Worm (Caenorhabditis elegans): ENCODE measurements around the gene T07H3.7.
"Not testable (repeated sequence)": the region's sequence is repeated elsewhere in the genome, so short reads cannot be mapped to it uniquely, and the experiment has no call there.

Gene T07H3.7

DNA sequence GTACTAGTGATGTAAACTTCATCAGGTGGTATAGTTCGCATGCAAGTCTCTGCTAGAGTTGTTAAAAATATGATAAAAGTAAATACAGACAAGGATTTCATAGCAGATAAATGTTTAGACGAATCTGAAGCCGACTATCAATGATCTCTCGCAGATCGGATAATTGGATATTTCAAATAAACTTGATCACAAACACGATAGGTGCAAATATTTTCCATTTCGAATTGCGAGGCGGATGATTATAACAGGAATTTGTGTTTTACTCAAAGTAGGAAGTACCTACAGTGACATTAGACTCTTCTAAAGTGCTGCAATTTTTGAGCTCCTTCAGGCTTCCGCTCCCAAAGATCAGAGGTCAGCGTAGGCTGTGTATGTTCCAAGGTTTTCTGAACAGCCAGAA lies at the start of gene T07H3.7:
T07H3.7 (minus strand) TSS at position 101 of the 400 bp plus-strand sequence.
- TF ChIP-seq aly-1 (tag; optimal IDR thresholded peaks at IDR 0.05), result no peak
- TF ChIP-seq ama-1 (optimal IDR thresholded peaks at IDR 0.05), result no peak
- TF ChIP-seq tra-4 (tag; optimal IDR thresholded peaks at IDR 0.05), result no peak
- TF ChIP-seq B0310.2 (tag; optimal IDR thresholded peaks at IDR 0.05), result no peak
- no peak for TF ChIP-seq sea-1 (GFP tag; conservative IDR thresholded peaks at IDR 0.05)
- no peak for TF ChIP-seq ets-7 (tag; optimal IDR thresholded peaks at IDR 0.05)
- TF ChIP-seq ceh-36 (tag; optimal IDR thresholded peaks at IDR 0.05), result no peak
- no peak for TF ChIP-seq pes-1 (GFP tag; IDR thresholded peaks at IDR 0.05)
- TF ChIP-seq hmg-4 (GFP tag; optimal IDR thresholded peaks at IDR 0.05), result no peak
- TF ChIP-seq flt-1 (GFP tag; IDR thresholded peaks at IDR 0.05), result no peak
- no peak for TF ChIP-seq tbx-11 (GFP tag; IDR thresholded peaks at IDR 0.05)
- TF ChIP-seq hmbx-1 (tag; optimal IDR thresholded peaks at IDR 0.05), result no peak
- no peak for TF ChIP-seq hnd-1 (tag; optimal IDR thresholded peaks at IDR 0.05)

DNA sequence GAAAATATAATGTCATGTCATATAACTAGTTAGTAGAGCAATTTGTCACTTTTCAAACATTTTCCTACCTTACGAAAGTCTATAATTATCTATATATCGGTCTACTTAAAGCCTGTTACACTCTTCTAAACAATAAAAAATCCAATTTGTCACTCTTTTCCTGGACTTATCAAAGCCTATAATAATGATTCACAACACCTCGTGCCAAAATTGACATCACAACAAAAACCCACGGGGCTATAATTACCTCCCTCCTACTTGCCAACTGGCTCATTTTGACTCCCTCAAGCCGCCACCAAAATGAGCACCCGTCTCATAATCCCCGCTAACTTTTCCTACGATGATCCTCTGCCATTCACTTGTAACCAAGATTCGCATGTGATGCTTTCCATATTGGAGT lies 46.6 kb upstream of the T07H3.7 start, which contains the start of gene srg-20:
srg-20 (plus strand) TSS at position 301 of the 400 bp plus-strand sequence.
- TF ChIP-seq aly-1 (tag; optimal IDR thresholded peaks at IDR 0.05); ets-7 (tag; optimal IDR thresholded peaks at IDR 0.05); tbx-37 (GFP tag; conservative IDR thresholded peaks at IDR 0.05): not testable (repeated sequence)

DNA sequence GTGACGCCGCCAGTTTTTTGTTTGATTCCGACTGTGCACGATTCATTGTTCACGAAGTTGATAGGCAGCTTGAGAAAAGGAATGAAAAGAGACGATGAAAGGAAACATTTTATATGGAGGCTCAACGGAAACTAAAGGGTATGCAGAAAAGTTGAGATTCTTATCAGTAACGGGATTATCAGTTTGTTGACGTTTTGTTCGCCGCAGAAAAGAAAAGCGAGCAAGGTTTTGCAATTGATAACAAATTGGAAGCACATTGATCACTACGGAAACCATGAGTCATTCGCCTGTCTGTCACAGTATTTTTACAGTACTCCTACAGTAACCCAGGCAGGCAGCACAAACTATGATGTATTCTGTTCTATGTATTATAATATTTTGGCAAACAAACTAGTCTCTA lies 46.2 kb upstream of the T07H3.7 start:
- TF ChIP-seq ceh-13 (GFP tag; optimal IDR thresholded peaks at IDR 0.05), result no peak
- no peak for TF ChIP-seq ceh-36 (tag; optimal IDR thresholded peaks at IDR 0.05)
- no peak for TF ChIP-seq tra-4 (tag; optimal IDR thresholded peaks at IDR 0.05)
- no peak for TF ChIP-seq pes-1 (GFP tag; IDR thresholded peaks at IDR 0.05)
- TF ChIP-seq F13C5.2 (tag; optimal IDR thresholded peaks at IDR 0.05), result no peak
- TF ChIP-seq hnd-1 (tag; optimal IDR thresholded peaks at IDR 0.05), result no peak
- TF ChIP-seq flt-1 (GFP tag; IDR thresholded peaks at IDR 0.05), result no peak
- TF ChIP-seq scrt-1 (GFP tag; IDR thresholded peaks at IDR 0.05), result no peak
- no peak for TF ChIP-seq aly-1 (tag; optimal IDR thresholded peaks at IDR 0.05)
- no peak for TF ChIP-seq hmbx-1 (tag; optimal IDR thresholded peaks at IDR 0.05)
- TF ChIP-seq ets-7 (tag; optimal IDR thresholded peaks at IDR 0.05), result no peak
- no peak for TF ChIP-seq B0310.2 (tag; optimal IDR thresholded peaks at IDR 0.05)
- no peak for TF ChIP-seq tbx-37 (GFP tag; conservative IDR thresholded peaks at IDR 0.05)
- TF ChIP-seq tbx-11 (GFP tag; IDR thresholded peaks at IDR 0.05), result no peak
- TF ChIP-seq sea-1 (GFP tag; conservative IDR thresholded peaks at IDR 0.05), result no peak
- TF ChIP-seq hmg-4 (GFP tag; optimal IDR thresholded peaks at IDR 0.05), result no peak
- TF ChIP-seq ama-1 (optimal IDR thresholded peaks at IDR 0.05), result no peak

DNA sequence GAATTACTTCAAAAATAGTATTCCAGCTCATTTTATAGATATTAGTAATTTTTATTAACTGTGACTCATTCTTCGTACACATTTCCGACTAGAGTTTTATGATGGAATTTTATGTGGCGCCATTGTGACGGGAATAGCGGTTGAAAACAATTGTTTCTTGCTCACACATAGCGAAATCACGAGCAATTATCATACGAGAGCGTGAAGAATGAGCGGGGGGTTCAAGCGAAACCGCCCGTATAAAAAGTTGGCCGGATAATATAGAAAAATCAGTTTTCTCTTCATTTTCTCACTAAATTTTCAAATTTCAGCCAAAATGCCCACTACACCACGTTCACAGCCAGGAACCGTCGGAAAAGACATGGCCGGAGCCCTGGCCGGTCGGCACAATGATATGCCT lies 43.7 kb upstream of the T07H3.7 start, which contains the start of gene C08E3.1:
C08E3.1 (plus strand) TSS at position 301 of the 400 bp plus-strand sequence.
- TF ChIP-seq aly-1, tra-4, hnd-1 (tag; optimal IDR thresholded peaks at IDR 0.05): not testable (repeated sequence)

DNA sequence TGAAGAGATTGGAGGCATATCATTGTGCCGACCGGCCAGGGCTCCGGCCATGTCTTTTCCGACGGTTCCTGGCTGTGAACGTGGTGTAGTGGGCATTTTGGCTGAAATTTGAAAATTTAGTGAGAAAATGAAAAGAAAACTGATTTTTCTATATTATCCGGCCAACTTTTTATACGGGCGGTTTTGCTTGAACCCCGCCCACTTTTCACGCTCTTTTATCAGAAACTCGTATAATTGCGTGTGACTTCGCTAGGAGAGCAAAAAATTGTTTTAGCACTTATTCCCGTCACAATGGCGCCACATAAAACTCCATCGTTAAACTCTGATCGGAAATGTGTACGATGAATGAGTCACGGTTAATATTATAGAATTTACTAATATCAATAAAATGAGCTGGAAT lies 42.5 kb upstream of the T07H3.7 start, which contains the start of gene C08E3.13:
C08E3.13 (minus strand) TSS at position 101 of the 400 bp plus-strand sequence.
- TF ChIP-seq sea-1 (GFP tag; conservative IDR thresholded peaks at IDR 0.05); B0310.2 (tag; optimal IDR thresholded peaks at IDR 0.05); pes-1 (GFP tag; IDR thresholded peaks at IDR 0.05): not testable (repeated sequence)

DNA sequence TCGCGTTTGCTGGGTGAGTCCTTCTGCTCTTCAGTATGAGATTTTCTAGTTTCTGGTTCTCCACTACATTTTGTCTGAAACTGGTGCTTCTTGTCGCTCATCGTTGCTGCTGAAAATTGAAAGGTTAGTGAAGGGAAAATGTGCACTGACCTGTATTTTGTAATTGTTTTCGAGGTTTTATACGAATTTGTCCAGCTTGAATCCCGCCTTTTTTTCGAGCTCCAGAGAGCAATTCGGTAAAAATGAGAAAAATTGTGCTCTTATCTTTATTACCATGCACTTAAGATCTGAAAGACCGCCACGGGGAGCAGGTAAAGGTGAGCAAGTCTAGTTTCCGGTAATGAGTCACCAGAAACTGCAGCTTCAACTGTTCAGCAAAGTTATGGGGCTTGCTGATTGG lies 38.0 kb upstream of the T07H3.7 start, which contains the start of gene C08E3.15:
C08E3.15 (minus strand) TSS at position 101 of the 400 bp plus-strand sequence.
- TF ChIP-seq F13C5.2 (tag; optimal IDR thresholded peaks at IDR 0.05); hmbx-1 (tag; optimal IDR thresholded peaks at IDR 0.05); flt-1 (GFP tag; IDR thresholded peaks at IDR 0.05): not testable (repeated sequence)

DNA sequence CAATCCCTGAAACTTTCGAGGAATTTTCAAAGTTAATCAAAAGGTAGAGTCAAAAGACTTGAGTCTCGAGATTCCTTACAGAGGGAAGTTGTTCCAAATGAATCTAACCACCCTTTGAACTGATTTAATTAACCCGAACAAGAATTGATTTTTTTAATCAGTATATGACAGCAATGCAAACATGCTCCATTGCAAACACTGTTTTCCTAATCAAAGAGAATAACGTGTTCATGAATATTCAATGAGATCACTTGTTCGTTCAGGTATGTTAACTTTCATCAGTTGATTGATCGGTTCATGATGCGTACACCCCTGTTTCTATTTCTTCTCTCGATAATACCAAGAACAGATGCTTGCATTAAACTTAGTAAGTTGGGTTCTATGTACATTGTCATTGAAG lies 35.9 kb upstream of the T07H3.7 start, which contains the start of gene C08E3.14:
C08E3.14 (plus strand) TSS at position 301 of the 400 bp plus-strand sequence.
- TF ChIP-seq aly-1 (tag; optimal IDR thresholded peaks at IDR 0.05), result no peak
- TF ChIP-seq hmbx-1 (tag; optimal IDR thresholded peaks at IDR 0.05), result no peak
- TF ChIP-seq ama-1 (optimal IDR thresholded peaks at IDR 0.05), result no peak
- no peak for TF ChIP-seq ceh-13 (GFP tag; optimal IDR thresholded peaks at IDR 0.05)
- no peak for TF ChIP-seq hnd-1 (tag; optimal IDR thresholded peaks at IDR 0.05)
- TF ChIP-seq hmg-4 (GFP tag; optimal IDR thresholded peaks at IDR 0.05), result no peak
- TF ChIP-seq tbx-37 (GFP tag; conservative IDR thresholded peaks at IDR 0.05), result no peak
- no peak for TF ChIP-seq pes-1 (GFP tag; IDR thresholded peaks at IDR 0.05)
- no peak for TF ChIP-seq ceh-36 (tag; optimal IDR thresholded peaks at IDR 0.05)
- no peak for TF ChIP-seq sea-1 (GFP tag; conservative IDR thresholded peaks at IDR 0.05)
- TF ChIP-seq flt-1 (GFP tag; IDR thresholded peaks at IDR 0.05), result no peak
- no peak for TF ChIP-seq tbx-11 (GFP tag; IDR thresholded peaks at IDR 0.05)
- no peak for TF ChIP-seq F13C5.2 (tag; optimal IDR thresholded peaks at IDR 0.05)

DNA sequence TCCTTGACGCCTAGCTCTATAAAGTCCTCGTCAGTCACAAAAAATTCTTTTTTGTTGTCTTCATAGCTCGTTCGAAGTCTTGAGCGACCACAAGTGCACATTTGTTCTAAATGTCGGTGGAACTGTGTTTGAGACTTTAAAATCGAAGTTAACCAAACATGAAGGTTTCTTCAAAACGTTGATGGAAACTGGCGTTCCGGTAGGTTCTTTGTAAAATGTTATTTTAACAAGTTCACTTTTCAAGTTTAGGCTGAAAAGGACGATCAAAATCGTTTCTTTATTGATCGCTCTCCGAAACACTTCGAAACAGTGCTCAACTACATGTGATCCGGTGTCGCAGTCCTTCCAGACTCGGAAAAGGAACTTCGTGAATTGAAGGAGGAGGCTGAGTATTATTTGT lies 34.8 kb upstream of the T07H3.7 start, which contains the start of gene fbxa-160:
fbxa-160 (minus strand) TSS at position 101 of the 400 bp plus-strand sequence.
- no peak for TF ChIP-seq hnd-1 (tag; optimal IDR thresholded peaks at IDR 0.05)
- no peak for TF ChIP-seq flt-1 (GFP tag; IDR thresholded peaks at IDR 0.05)
- TF ChIP-seq hmbx-1 (tag; optimal IDR thresholded peaks at IDR 0.05), result no peak
- no peak for TF ChIP-seq ceh-36 (tag; optimal IDR thresholded peaks at IDR 0.05)
- TF ChIP-seq B0310.2 (tag; optimal IDR thresholded peaks at IDR 0.05), result no peak
- TF ChIP-seq aly-1 (tag; optimal IDR thresholded peaks at IDR 0.05), result no peak
- no peak for TF ChIP-seq pes-1 (GFP tag; IDR thresholded peaks at IDR 0.05)
- TF ChIP-seq hmg-4 (GFP tag; optimal IDR thresholded peaks at IDR 0.05), result no peak
- TF ChIP-seq tbx-11 (GFP tag; IDR thresholded peaks at IDR 0.05), result no peak
- TF ChIP-seq ama-1 (optimal IDR thresholded peaks at IDR 0.05), result no peak
- no peak for TF ChIP-seq tra-4 (tag; optimal IDR thresholded peaks at IDR 0.05)
- TF ChIP-seq tbx-37 (GFP tag; conservative IDR thresholded peaks at IDR 0.05), result no peak
- no peak for TF ChIP-seq F13C5.2 (tag; optimal IDR thresholded peaks at IDR 0.05)
- TF ChIP-seq ceh-13 (GFP tag; optimal IDR thresholded peaks at IDR 0.05), result no peak
- TF ChIP-seq scrt-1 (GFP tag; IDR thresholded peaks at IDR 0.05), result no peak
- TF ChIP-seq ets-7 (tag; optimal IDR thresholded peaks at IDR 0.05), result no peak
- TF ChIP-seq sea-1 (GFP tag; conservative IDR thresholded peaks at IDR 0.05), result no peak
